Worm (Caenorhabditis elegans) whole organism, late embryonic: ENCODE measurements around the gene F10E9.3.

Experiments used
- dve-1 ChIP-seq: sonication (generic microtip); optimal IDR thresholded peaks from 2 replicates; lab custom pipeline; 2017; ENCODE audit warnings: antibody characterized with exemption, mild to moderate bottlenecking, missing genetic modification characterization, missing compliant biosample characterization
- tbx-2 ChIP-seq: sonication (generic microtip); optimal IDR thresholded peaks from 2 replicates; lab custom pipeline; 2016; ENCODE audit warnings: missing genetic modification characterization, missing compliant biosample characterization

ce11 chrIII:8320183-8320582, 9.4 kb downstream of the F10E9.3 start, which contains the start of gene F10E9.10:
- TF ChIP-seq tbx-2 (no peak), dve-1 (tag; lab: Kevin White, UChicago) (no peak)
